Fruit fly (Drosophila melanogaster): ENCODE measurements around the gene Cyp311a1.

dm6 chrX:12013098-12013493, 18.2 kb downstream of the Cyp311a1 start:
- TF ChIP-seq CG10348 (GFP tag; IDR thresholded peaks at IDR 0.05) (no peak), Pif1A (GFP tag; optimal IDR thresholded peaks at IDR 0.05) (no peak), Ets98B (GFP tag; IDR thresholded peaks at IDR 0.05) (no peak), Snoo (tag; optimal IDR thresholded peaks at IDR 0.05) (no peak), CG12605 (GFP tag; IDR thresholded peaks at IDR 0.05) (no peak), CG8301 (tag; optimal IDR thresholded peaks at IDR 0.05) (no peak), CG34367 (tag; optimal IDR thresholded peaks at IDR 0.05) (no peak), EcR (GFP tag; optimal IDR thresholded peaks at IDR 0.05) (no peak), rn (GFP tag; IDR thresholded peaks at IDR 0.05) (no peak), fd96Ca (GFP tag; IDR thresholded peaks at IDR 0.05) (no peak), CG9948 (tag; optimal IDR thresholded peaks at IDR 0.05) (no peak)
